Fruit fly (Drosophila melanogaster) whole organism: ENCODE results near the gene CG34452.

Experiments
- CG8478 ChIP-seq: fragments of >200 bp; optimal IDR thresholded peaks from 2 replicates; lab custom pipeline; 2018; ENCODE audit warnings: inconsistent platforms
- Dll ChIP-seq: fragments of >200 bp; optimal IDR thresholded peaks from 2 replicates; lab custom pipeline; 2017
- pan ChIP-seq: fragments of >200 bp; optimal IDR thresholded peaks from 2 replicates; lab custom pipeline; 2017
- psq ChIP-seq: fragments of >200 bp; optimal IDR thresholded peaks from 2 replicates; lab custom pipeline; 2017
- usp ChIP-seq: fragments of >200 bp; optimal IDR thresholded peaks from 2 replicates; lab custom pipeline; 2017; ENCODE audit warnings: missing biosample characterization, missing genetic modification characterization, mixed read lengths

- TF ChIP-seq pan = no peak
- TF ChIP-seq psq = no peak
- TF ChIP-seq Dll = no peak
- TF ChIP-seq usp (GFP tag; lab: Kevin White, UChicago) = no peak
- no peak for TF ChIP-seq CG8478 (lab: Kevin White, UChicago)
Measured at dm6 chr3L:15664199-15664794, 23.4 kb downstream of the CG34452 start.
